Fruit fly (Drosophila melanogaster) whole organism, embryonic: ENCODE measurements around the gene CG5068.
A peak's percentile ranks its signal among the peaks of the same experiment; 100 is the strongest.

Source experiments
- B-H1 ChIP-seq: fragments of 200-800 bp; sonication (Bioruptor generic); IDR thresholded peaks from 3 replicates; pipeline ENCODE4 v1.3.6; 2022; ENCODE audit warnings: missing biosample characterization, missing genetic modification characterization
- CG11093 ChIP-seq: fragments of 200-800 bp; sonication (Bioruptor generic); IDR thresholded peaks from 3 replicates; pipeline ENCODE4 v1.3.6; 2022; ENCODE audit warnings: missing biosample characterization, missing genetic modification characterization
- CG12391 ChIP-seq: fragments of 200-800 bp; sonication (Bioruptor generic); optimal IDR thresholded peaks from 3 replicates; lab custom pipeline; 2018; ENCODE audit warnings: missing biosample characterization, mild to moderate bottlenecking, missing genetic modification characterization, moderate library complexity
- CG12942 ChIP-seq: fragments of 200-800 bp; sonication (Bioruptor generic); optimal IDR thresholded peaks from 3 replicates; lab custom pipeline; 2016; ENCODE audit warnings: missing biosample characterization, missing genetic modification characterization
- CG13624 ChIP-seq: fragments of 200-800 bp; sonication (Bioruptor generic); optimal IDR thresholded peaks from 2 replicates; lab custom pipeline; 2016; ENCODE audit warnings: missing biosample characterization, missing genetic modification characterization
- CG14050 ChIP-seq: fragments of 200-800 bp; sonication (Bioruptor generic); IDR thresholded peaks from 3 replicates; pipeline ENCODE4 v1.3.6; 2022; ENCODE audit warnings: missing biosample characterization, missing genetic modification characterization
- CG15601 ChIP-seq: fragments of 200-800 bp; sonication (Bioruptor generic); optimal IDR thresholded peaks from 3 replicates; lab custom pipeline; 2019; ENCODE audit warnings: missing biosample characterization, mild to moderate bottlenecking, missing genetic modification characterization, moderate library complexity
- CG1603 ChIP-seq: fragments of 200-800 bp; sonication (Bioruptor generic); optimal IDR thresholded peaks from 2 replicates; lab custom pipeline; 2019; ENCODE audit warnings: missing biosample characterization, mild to moderate bottlenecking, missing genetic modification characterization, moderate library complexity
- CG1792 ChIP-seq: fragments of 200-800 bp; sonication (Bioruptor generic); optimal IDR thresholded peaks from 2 replicates; lab custom pipeline; 2016; ENCODE audit warnings: missing biosample characterization, missing genetic modification characterization
- CG18262 ChIP-seq: fragments of 200-800 bp; optimal IDR thresholded peaks from 3 replicates; lab custom pipeline; 2019; ENCODE audit warnings: missing biosample characterization, mild to moderate bottlenecking, missing genetic modification characterization, moderate library complexity
- CG18476 ChIP-seq: fragments of 200-800 bp; sonication (Bioruptor generic); optimal IDR thresholded peaks from 2 replicates; lab custom pipeline; 2016; ENCODE audit warnings: missing biosample characterization, mild to moderate bottlenecking, missing genetic modification characterization
- CG4404 ChIP-seq: fragments of 200-800 bp; sonication (Bioruptor generic); IDR thresholded peaks from 2 replicates; pipeline ENCODE4 v1.3.6; 2022; ENCODE audit warnings: missing biosample characterization, missing genetic modification characterization
- CG6765 ChIP-seq: fragments of 200-800 bp; sonication (Bioruptor generic); optimal IDR thresholded peaks from 3 replicates; lab custom pipeline; 2017; ENCODE audit warnings: missing biosample characterization, mild to moderate bottlenecking, missing genetic modification characterization
- CG7357 ChIP-seq: fragments of 200-800 bp; sonication (Bioruptor generic); IDR thresholded peaks from 3 replicates; pipeline ENCODE4 v1.3.6; 2022; ENCODE audit warnings: missing biosample characterization, missing genetic modification characterization
- CG8089 ChIP-seq: fragments of 200-800 bp; sonication (Bioruptor generic); optimal IDR thresholded peaks from 3 replicates; lab custom pipeline; 2016; ENCODE audit warnings: missing biosample characterization, missing genetic modification characterization
- CG8944 ChIP-seq: fragments of 200-800 bp; sonication (Bioruptor generic); optimal IDR thresholded peaks from 3 replicates; lab custom pipeline; 2016; ENCODE audit warnings: missing biosample characterization, missing genetic modification characterization
- CG9932 ChIP-seq: fragments of 200-800 bp; sonication (Bioruptor generic); IDR thresholded peaks from 2 replicates; pipeline ENCODE4 v1.3.6; 2022; ENCODE audit warnings: missing biosample characterization, missing genetic modification characterization
- CHES-1-like ChIP-seq: fragments of 200-800 bp; sonication (Bioruptor generic); optimal IDR thresholded peaks from 2 replicates; lab custom pipeline; 2016; ENCODE audit warnings: missing biosample characterization, missing genetic modification characterization
- Camta ChIP-seq: fragments of 200-800 bp; sonication (Bioruptor generic); optimal IDR thresholded peaks from 2 replicates; lab custom pipeline; 2016; ENCODE audit warnings: missing biosample characterization, missing genetic modification characterization
- Ets65A ChIP-seq: fragments of 200-800 bp; sonication (Bioruptor generic); peaks from one replicate; lab custom pipeline; 2016; ENCODE audit warnings: missing biosample characterization, missing genetic modification characterization
- Gsc ChIP-seq: fragments of 200-800 bp; sonication (Bioruptor generic); IDR thresholded peaks from 2 replicates; pipeline ENCODE4 v1.3.6; 2022; ENCODE audit warnings: missing biosample characterization, missing genetic modification characterization
- Hmr ChIP-seq: fragments of 200-800 bp; sonication (Bioruptor generic); optimal IDR thresholded peaks from 3 replicates; lab custom pipeline; 2017; ENCODE audit warnings: mild to moderate bottlenecking, missing biosample characterization, missing genetic modification reagents, missing genetic modification characterization
- Lhr ChIP-seq: fragments of 200-800 bp; sonication (Bioruptor generic); optimal IDR thresholded peaks from 3 replicates; lab custom pipeline; 2017; ENCODE audit warnings: mild to moderate bottlenecking, missing biosample characterization, missing genetic modification reagents, missing genetic modification characterization
- Mes4 ChIP-seq: fragments of 200-800 bp; sonication (Bioruptor generic); optimal IDR thresholded peaks from 2 replicates; lab custom pipeline; 2016; ENCODE audit warnings: missing biosample characterization, missing genetic modification characterization
- Nf-YA ChIP-seq: fragments of 200-800 bp; sonication (Bioruptor generic); IDR thresholded peaks from 2 replicates; pipeline ENCODE4 v1.3.6; 2022; ENCODE audit warnings: missing biosample characterization, missing genetic modification characterization
- Oaz ChIP-seq: fragments of 200-800 bp; sonication (Bioruptor generic); IDR thresholded peaks from 2 replicates; pipeline ENCODE4 v1.3.6; 2022; ENCODE audit warnings: missing biosample characterization, missing genetic modification characterization
- Usf ChIP-seq: fragments of 200-800 bp; sonication (Bioruptor generic); optimal IDR thresholded peaks from 2 replicates; lab custom pipeline; 2017; ENCODE audit warnings: missing genotype, missing biosample characterization, missing genetic modification characterization
- abd-A ChIP-seq: fragments of 200-800 bp; sonication (Bioruptor generic); optimal IDR thresholded peaks from 3 replicates; lab custom pipeline; 2019; ENCODE audit warnings: missing biosample characterization, mild to moderate bottlenecking, missing genetic modification characterization, moderate library complexity
- al ChIP-seq: fragments of 200-800 bp; sonication (Bioruptor generic); IDR thresholded peaks from 2 replicates; pipeline ENCODE4 v1.3.6; 2022; ENCODE audit warnings: missing biosample characterization, missing genetic modification characterization
- dm ChIP-seq: fragments of 200-800 bp; sonication (Bioruptor generic); optimal IDR thresholded peaks from 3 replicates; lab custom pipeline; 2016; ENCODE audit warnings: missing biosample characterization, missing genetic modification characterization
- exex ChIP-seq: fragments of 200-800 bp; sonication (Bioruptor generic); optimal IDR thresholded peaks from 4 replicates; lab custom pipeline; 2018; ENCODE audit warnings: missing biosample characterization, mild to moderate bottlenecking, missing genetic modification characterization, moderate library complexity
- fd64A ChIP-seq: fragments of 200-800 bp; sonication (Bioruptor generic); optimal IDR thresholded peaks from 3 replicates; lab custom pipeline; 2018; ENCODE audit warnings: missing biosample characterization, mild to moderate bottlenecking, missing genetic modification characterization
- h ChIP-seq: fragments of >200 bp; optimal IDR thresholded peaks from 2 replicates; lab custom pipeline; 2017
- hkb ChIP-seq, 2 experiments: fragments of 200-800 bp in 1 of 2; fragments of >200 bp in 1 of 2; sonication (Bioruptor generic) in 1 of 2; IDR thresholded peaks in 1 of 2; optimal IDR thresholded peaks in 1 of 2; 2 replicates each; pipeline versions ENCODE4 v1.3.6 to Lab custom; 2017 to 2022; ENCODE audit warnings: missing biosample characterization in 1 of 2, missing genetic modification characterization in 1 of 2
- lbe ChIP-seq: fragments of 200-800 bp; sonication (Bioruptor generic); optimal IDR thresholded peaks from 2 replicates; lab custom pipeline; 2016; ENCODE audit warnings: missing biosample characterization, mild to moderate bottlenecking, missing genetic modification characterization
- nerfin-2 ChIP-seq: fragments of 200-800 bp; sonication (Bioruptor generic); IDR thresholded peaks from 2 replicates; pipeline ENCODE4 v1.3.6; 2022; ENCODE audit warnings: missing biosample characterization, missing genetic modification characterization; ENCODE audit not compliant: partially characterized antibody
- nom ChIP-seq: fragments of 200-800 bp; sonication (Bioruptor generic); optimal IDR thresholded peaks from 2 replicates; lab custom pipeline; 2017; ENCODE audit warnings: missing biosample characterization, missing genetic modification characterization, mild to moderate bottlenecking, moderate library complexity, missing genetic modification reagents
- oc ChIP-seq: fragments of 200-800 bp; sonication (Bioruptor generic); optimal IDR thresholded peaks from 2 replicates; lab custom pipeline; 2018; ENCODE audit warnings: missing biosample characterization, mild to moderate bottlenecking, missing genetic modification characterization, moderate library complexity
- odd ChIP-seq: fragments of 200-800 bp; sonication (Bioruptor generic); optimal IDR thresholded peaks from 2 replicates; lab custom pipeline; 2017; ENCODE audit warnings: missing biosample characterization, mild to moderate bottlenecking, missing genetic modification characterization
- otp ChIP-seq: fragments of 200-800 bp; sonication (Bioruptor generic); IDR thresholded peaks from 3 replicates; pipeline ENCODE4, ENCODE4 v1.3.6; 2022; ENCODE audit warnings: missing biosample characterization, missing genetic modification characterization
- peb ChIP-seq: fragments of 200-800 bp; sonication (Bioruptor generic); IDR thresholded peaks from 2 replicates; pipeline ENCODE4 v1.3.6; 2022; ENCODE audit warnings: missing biosample characterization, missing genetic modification characterization
- pnt ChIP-seq: fragments of 200-800 bp; sonication (Bioruptor generic); optimal IDR thresholded peaks from 3 replicates; lab custom pipeline; 2016; ENCODE audit warnings: missing biosample characterization, missing genetic modification characterization
- rib ChIP-seq: fragments of 200-800 bp; sonication (Bioruptor generic); IDR thresholded peaks from 2 replicates; pipeline ENCODE4 v1.3.6; 2022; ENCODE audit warnings: missing biosample characterization, missing genetic modification characterization
- run ChIP-seq: fragments of 200-800 bp; sonication (Bioruptor generic); optimal IDR thresholded peaks from 3 replicates; lab custom pipeline; 2018; ENCODE audit warnings: missing biosample characterization, mild to moderate bottlenecking, missing genetic modification characterization
- so ChIP-seq: fragments of 200-800 bp; sonication (Bioruptor generic); IDR thresholded peaks from 3 replicates; pipeline ENCODE4 v1.3.6; 2022; ENCODE audit warnings: missing biosample characterization, missing genetic modification characterization
- ssp ChIP-seq: fragments of 200-800 bp; sonication (Bioruptor generic); IDR thresholded peaks from 2 replicates; pipeline ENCODE4 v1.3.6; 2022; ENCODE audit warnings: missing biosample characterization, missing genetic modification characterization
- twi ChIP-seq: fragments of 200-800 bp; optimal IDR thresholded peaks from 2 replicates; lab custom pipeline; 2019; ENCODE audit warnings: missing biosample characterization, mild to moderate bottlenecking, missing genetic modification characterization, moderate library complexity
- vfl ChIP-seq: fragments of 200-800 bp; sonication (Bioruptor generic); optimal IDR thresholded peaks from 2 replicates; lab custom pipeline; 2016; ENCODE audit warnings: missing biosample characterization, missing genetic modification characterization

CG5068 gene

dm6 chr3L:9009738-9010137, 23.2 kb downstream of the CG5068 start, which contains the start of gene CG5194:
CG5194 (minus strand) TSS chr3L:9009838.
- no peak for TF ChIP-seq CG14050 (GFP tag; lab: Robert Waterston, UW)
- TF ChIP-seq al (GFP tag; lab: Robert Waterston, UW) = no peak
- no peak for TF ChIP-seq CG12391 (tag; lab: Kevin White, UChicago)
- no peak for TF ChIP-seq CG7357 (GFP tag; lab: Robert Waterston, UW)
- TF ChIP-seq Nf-YA (GFP tag; lab: Robert Waterston, UW) = no peak
- no peak for TF ChIP-seq CG4404 (GFP tag; lab: Robert Waterston, UW)
- TF ChIP-seq Ets65A (GFP tag; lab: Kevin White, UChicago) = no peak
- no peak for TF ChIP-seq h (lab: Kevin White, UChicago)
- no peak for TF ChIP-seq CHES-1-like (GFP tag; lab: Kevin White, UChicago)
- no peak for TF ChIP-seq CG18262 (tag; lab: Kevin White, UChicago)

- TF ChIP-seq vfl (GFP tag; lab: Kevin White, UChicago) = peak; percentile 4
- TF ChIP-seq run (tag; lab: Kevin White, UChicago) = no peak
- TF ChIP-seq otp (GFP tag; lab: Robert Waterston, UW) = peak; percentile 87
- TF ChIP-seq Lhr (GFP tag; lab: Kevin White, UChicago) = peak; percentile 36
- TF ChIP-seq Hmr (GFP tag; lab: Kevin White, UChicago) = no peak
- TF ChIP-seq CG12942 (GFP tag; lab: Kevin White, UChicago) = peak; percentile 49
- TF ChIP-seq B-H1 (GFP tag; lab: Robert Waterston, UW) = peak; percentile 46; the same call in 2 of the 3 replicates
- TF ChIP-seq CG6765 = no peak
- peak; percentile 80 for TF ChIP-seq CG11093 (GFP tag; lab: Robert Waterston, UW)
- TF ChIP-seq CG1792 (GFP tag; lab: Kevin White, UChicago) = peak; percentile 66
- TF ChIP-seq hkb (optimal IDR thresholded peaks at IDR 0.05; lab: Kevin White, UChicago) = no peak
- TF ChIP-seq hkb (GFP tag; IDR thresholded peaks at IDR 0.05; lab: Robert Waterston, UW) = peak; percentile 80
- no peak for TF ChIP-seq exex (tag; lab: Kevin White, UChicago)
- no peak for TF ChIP-seq CG9932
- TF ChIP-seq nerfin-2 (GFP tag; lab: Robert Waterston, UW) = no peak
- peak; percentile 46 for TF ChIP-seq dm
- TF ChIP-seq Mes4 (GFP tag; lab: Kevin White, UChicago) = peak; percentile 75
- TF ChIP-seq lbe = no peak
- peak; percentile 93 for TF ChIP-seq CG1603
- TF ChIP-seq so (GFP tag; lab: Robert Waterston, UW) = no peak
- peak; percentile 38 for TF ChIP-seq Usf (GFP tag; lab: Kevin White, UChicago)
- peak; percentile 35 for TF ChIP-seq oc
- peak; percentile 54 for TF ChIP-seq fd64A (GFP tag; lab: Kevin White, UChicago)
- peak; percentile 16 for TF ChIP-seq abd-A (tag; lab: Kevin White, UChicago)
- peak; percentile 23 for TF ChIP-seq odd (GFP tag; lab: Kevin White, UChicago)
- TF ChIP-seq Camta = peak; percentile 85
- peak; percentile 63 for TF ChIP-seq CG18476 (GFP tag; lab: Kevin White, UChicago)
- TF ChIP-seq nom (GFP tag; lab: Kevin White, UChicago) = no peak
- peak; percentile 67 for TF ChIP-seq CG13624 (GFP tag; lab: Kevin White, UChicago)
- TF ChIP-seq Oaz (GFP tag; lab: Robert Waterston, UW) = no peak
- TF ChIP-seq peb (GFP tag; lab: Robert Waterston, UW) = peak; percentile 67; the same call in 1 of the 2 replicates
- TF ChIP-seq twi (tag; lab: Kevin White, UChicago) = peak; percentile 98
- peak; percentile 68 for TF ChIP-seq CG8944 (GFP tag; lab: Kevin White, UChicago)
- no peak for TF ChIP-seq rib (GFP tag; lab: Robert Waterston, UW)
- TF ChIP-seq pnt (GFP tag; lab: Kevin White, UChicago) = peak; percentile 80
- peak; percentile 38 for TF ChIP-seq CG8089 (GFP tag; lab: Kevin White, UChicago)
- peak; percentile 74 for TF ChIP-seq ssp (GFP tag; lab: Robert Waterston, UW)
- peak; percentile 71 for TF ChIP-seq Gsc (GFP tag; lab: Robert Waterston, UW)
- peak; percentile 68 for TF ChIP-seq CG15601
Observed at dm6 chr3L:9011485-9012389, 25.2 kb downstream of the CG5068 start.
